Fruit fly (Drosophila melanogaster) Kc167 (cell line): ENCODE results near the gene ZC3H3.

ENCODE experiments used
- Myc ChIP-seq: fragments of >200 bp; optimal IDR thresholded peaks from 2 replicates; lab custom pipeline; 2017; ENCODE audit warnings: missing external identifiers
- Sin3A ChIP-seq: fragments of >200 bp; optimal IDR thresholded peaks from 2 replicates; lab custom pipeline; 2018; ENCODE audit warnings: missing external identifiers
- h ChIP-seq: fragments of >200 bp; optimal IDR thresholded peaks from 3 replicates; lab custom pipeline; 2018; ENCODE audit warnings: missing external identifiers
- insv ChIP-seq: fragments of >200 bp; optimal IDR thresholded peaks from 3 replicates; lab custom pipeline; 2018; ENCODE audit warnings: missing external identifiers
- psq ChIP-seq: fragments of >200 bp; optimal IDR thresholded peaks from 2 replicates; lab custom pipeline; 2017; ENCODE audit warnings: missing external identifiers
- ttk ChIP-seq: sonication (Bioruptor generic); optimal IDR thresholded peaks from 2 replicates; lab custom pipeline; 2017; ENCODE audit warnings: missing external identifiers

The ZC3H3 gene

DNA sequence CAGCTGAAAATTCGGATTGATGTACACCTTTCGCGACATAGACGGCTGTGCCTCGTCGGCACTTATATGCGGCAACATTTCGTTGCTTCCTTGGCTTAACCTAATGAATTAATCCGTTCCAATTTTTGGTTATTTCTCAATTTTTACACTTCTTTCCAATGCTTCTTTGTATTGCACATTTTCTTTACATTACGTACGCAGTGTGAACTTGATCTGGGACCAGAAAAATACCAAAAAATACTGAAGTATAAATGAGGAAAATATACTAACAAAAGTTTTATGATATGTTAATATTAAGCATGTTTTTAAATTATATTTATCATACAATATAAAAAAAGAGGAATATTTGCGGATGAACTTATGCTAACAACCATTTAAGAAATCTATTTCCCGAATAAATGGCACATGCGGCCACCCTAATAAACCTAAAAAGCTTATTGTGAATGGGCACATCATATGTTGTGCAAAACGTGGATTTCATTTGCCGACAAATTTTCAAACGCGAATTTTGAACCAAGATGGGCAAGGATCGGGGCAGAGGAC, at the start of gene ZC3H3, which contains the start of gene Pus7:
ZC3H3 (minus strand) TSS at position 197 of the 543 bp plus-strand sequence.
Pus7 (plus strand) TSS at position 437 of the 543 bp plus-strand sequence.
- TF ChIP-seq insv (lab: Kevin White, UChicago) (no peak), h (no peak), ttk (lab: Kevin White, UChicago) (no peak), Sin3A (lab: Kevin White, UChicago) (no peak), psq (lab: Kevin White, UChicago) (no peak), Myc (lab: Kevin White, UChicago) (no peak)

DNA sequence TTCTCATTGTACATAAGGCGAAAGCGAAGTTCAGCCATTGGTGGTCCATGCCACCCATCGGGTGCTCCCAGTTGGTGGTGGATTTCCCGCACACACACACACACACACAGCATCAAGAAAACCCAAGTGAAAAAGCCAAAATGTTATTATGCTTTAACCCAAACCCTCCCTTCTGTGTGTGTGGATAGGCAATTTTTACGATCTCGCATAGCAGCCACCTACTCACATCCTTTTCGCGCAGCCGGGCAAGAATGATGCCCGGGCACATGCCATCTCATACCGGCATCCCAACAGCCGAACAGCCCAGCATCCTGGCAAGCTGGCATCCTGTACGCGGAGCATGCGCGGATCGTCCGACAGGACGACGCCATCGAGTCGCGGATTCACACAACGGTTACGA, 47.5 kb upstream of the ZC3H3 start:
- no peak for TF ChIP-seq ttk (lab: Kevin White, UChicago)

DNA sequence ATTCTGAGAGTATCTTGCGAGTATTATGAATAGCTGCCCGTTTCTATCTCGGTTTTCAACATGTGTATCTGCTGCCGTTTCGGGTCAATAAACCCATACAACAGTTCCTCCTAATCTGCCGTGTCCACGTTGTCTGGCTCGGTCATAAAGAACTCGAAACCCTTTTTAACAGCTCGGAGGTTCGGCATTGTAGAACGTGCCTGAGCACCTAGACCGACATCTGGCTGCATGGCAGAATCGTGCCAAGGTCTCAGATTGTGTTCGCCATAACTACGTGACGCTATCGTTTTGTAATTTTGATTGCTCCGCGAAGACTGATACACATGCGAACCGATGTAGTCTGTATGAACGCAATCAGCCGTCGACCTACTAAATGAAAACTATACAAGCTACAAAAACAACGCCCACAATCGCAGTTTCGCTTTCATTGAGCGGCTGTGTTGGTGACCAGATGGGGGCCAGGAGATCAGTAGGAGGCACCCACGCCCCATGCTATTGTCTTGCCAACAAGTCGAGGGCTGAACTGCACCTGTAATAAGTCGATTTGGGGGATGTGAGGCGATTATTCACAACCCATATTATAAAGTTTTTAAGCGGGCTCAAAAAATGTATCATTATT, 44.6 kb upstream of the ZC3H3 start:
- no peak for TF ChIP-seq Myc (lab: Kevin White, UChicago)
- TF ChIP-seq h, result no peak
- no peak for TF ChIP-seq psq (lab: Kevin White, UChicago)
- no peak for TF ChIP-seq Sin3A (lab: Kevin White, UChicago)
- no peak for TF ChIP-seq insv (lab: Kevin White, UChicago)
- no peak for TF ChIP-seq ttk (lab: Kevin White, UChicago)

DNA sequence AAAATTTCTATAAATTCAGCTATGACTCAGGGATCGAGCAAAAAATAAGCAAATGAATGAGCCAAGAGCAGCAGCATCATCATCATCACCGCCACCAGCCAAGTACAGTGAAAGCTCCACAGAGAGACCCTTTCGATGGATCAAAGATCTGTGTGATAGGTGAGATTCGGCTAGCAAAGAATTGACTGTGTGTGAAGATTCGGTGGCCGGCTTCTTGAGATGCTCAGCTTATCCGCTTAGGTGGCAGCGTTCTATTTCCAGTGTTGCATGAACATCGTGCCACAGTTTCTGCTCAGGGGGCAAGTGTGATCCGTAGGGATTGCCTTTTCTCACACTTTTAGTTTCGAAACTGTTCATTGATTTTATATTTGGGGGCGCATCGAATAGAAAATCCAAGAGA, 43.6 kb upstream of the ZC3H3 start:
- TF ChIP-seq Myc (lab: Kevin White, UChicago) (no peak), h (no peak), Sin3A (lab: Kevin White, UChicago) (no peak), psq (lab: Kevin White, UChicago) (no peak), ttk (lab: Kevin White, UChicago) (no peak), insv (lab: Kevin White, UChicago) (no peak)

DNA sequence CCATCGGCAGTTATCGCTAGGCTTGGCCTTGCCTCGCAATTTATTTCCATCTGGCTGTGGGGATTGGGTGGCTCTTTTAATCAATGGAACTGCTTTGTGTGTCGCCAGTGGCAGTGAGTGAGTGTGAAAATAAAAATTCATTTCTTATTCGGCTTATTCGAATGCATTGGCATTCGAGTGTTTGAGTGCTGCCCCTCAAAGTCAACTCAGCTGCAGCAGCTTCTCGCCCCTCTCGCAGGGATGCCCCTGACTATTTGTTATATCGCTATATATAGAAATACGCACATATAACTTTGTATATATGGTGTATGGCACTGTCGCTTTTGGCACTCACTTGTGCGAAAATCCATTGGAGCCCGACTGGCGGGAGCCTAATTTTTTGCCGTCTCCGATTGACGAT, 41.3 kb upstream of the ZC3H3 start:
- no peak for TF ChIP-seq Sin3A (lab: Kevin White, UChicago)
- TF ChIP-seq h, result no peak
- TF ChIP-seq insv (lab: Kevin White, UChicago), result no peak
- no peak for TF ChIP-seq ttk (lab: Kevin White, UChicago)
- TF ChIP-seq Myc (lab: Kevin White, UChicago), result no peak
- TF ChIP-seq psq (lab: Kevin White, UChicago), result no peak

DNA sequence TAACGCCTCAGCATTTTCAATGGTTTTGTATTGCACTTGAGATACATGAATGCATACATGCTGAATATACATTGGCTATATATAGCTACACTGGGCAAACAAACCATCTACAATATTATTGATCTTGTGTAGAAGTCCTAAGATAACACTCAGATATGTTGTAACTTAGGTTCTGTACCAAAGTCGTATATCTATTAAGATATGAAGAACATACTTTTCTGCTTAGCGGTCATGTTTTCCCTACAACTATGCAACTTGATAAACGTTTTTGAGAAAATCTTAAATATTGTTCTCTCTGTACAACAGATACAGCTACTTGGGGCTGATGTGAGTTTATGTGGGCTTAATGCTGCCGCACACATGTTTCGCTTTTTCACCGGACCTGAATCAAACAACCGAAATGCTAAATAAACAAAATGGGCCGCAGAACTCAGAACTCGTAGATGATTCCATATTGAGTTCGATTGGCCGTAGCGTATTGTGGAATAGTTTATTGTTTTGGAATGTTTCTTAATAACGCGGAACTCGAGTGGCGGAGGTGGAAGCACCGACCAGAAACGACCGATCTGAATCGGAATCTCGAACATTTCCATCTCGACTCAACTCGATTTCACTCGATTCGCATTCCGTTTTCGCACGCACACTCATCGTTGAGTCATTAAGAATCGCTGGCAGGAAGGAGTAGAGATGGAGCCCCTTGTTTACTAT, 39.8 kb upstream of the ZC3H3 start:
- TF ChIP-seq Myc (lab: Kevin White, UChicago) (no peak), Sin3A (lab: Kevin White, UChicago) (no peak), ttk (lab: Kevin White, UChicago) (no peak), psq (lab: Kevin White, UChicago) (no peak), insv (lab: Kevin White, UChicago) (no peak), h (no peak)

DNA sequence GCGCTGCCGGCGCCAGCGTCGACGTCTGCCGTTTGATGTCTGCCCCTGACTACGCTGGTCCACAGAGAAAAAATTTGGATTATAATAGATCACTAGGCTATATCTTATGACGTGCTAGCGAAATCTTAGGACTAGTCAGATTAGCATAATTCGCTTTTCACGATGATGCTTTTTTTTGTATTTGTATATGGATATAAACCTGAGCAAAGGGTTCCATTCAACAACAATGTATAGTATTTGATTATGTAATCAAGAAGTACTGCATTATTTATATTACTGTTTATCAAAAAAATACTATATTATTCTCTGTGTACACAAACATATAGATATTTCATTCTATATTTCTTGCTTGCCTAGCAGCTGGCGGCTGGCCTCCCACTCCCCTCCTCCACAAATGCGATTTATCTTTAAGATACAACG, 37.6 kb upstream of the ZC3H3 start:
- TF ChIP-seq Myc (lab: Kevin White, UChicago) (no peak), psq (lab: Kevin White, UChicago) (no peak), ttk (lab: Kevin White, UChicago) (no peak), Sin3A (lab: Kevin White, UChicago) (no peak), h (no peak), insv (lab: Kevin White, UChicago) (no peak)

DNA sequence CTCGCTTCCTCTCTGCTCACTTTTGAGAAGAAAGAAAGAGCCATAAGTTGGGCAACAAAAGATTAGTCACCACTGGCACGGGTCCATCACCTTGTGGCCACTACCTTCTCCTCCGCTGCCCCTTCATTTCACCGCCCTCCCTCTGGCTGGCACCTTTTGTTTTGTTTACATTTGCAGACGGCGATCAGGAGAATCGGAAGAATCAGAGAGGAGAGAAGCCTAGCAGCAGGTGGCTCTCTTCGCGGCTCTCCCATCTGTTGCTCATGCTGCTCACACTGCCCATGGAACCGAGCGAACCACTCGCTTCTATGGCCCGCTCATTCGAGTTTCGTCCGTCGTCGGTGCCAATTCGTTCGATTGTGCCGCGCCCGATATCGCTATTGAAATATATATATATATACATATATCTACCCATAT, 36.8 kb upstream of the ZC3H3 start:
- TF ChIP-seq Myc (lab: Kevin White, UChicago) (no peak), ttk (lab: Kevin White, UChicago) (no peak), h (no peak), insv (lab: Kevin White, UChicago) (no peak), Sin3A (lab: Kevin White, UChicago) (no peak), psq (lab: Kevin White, UChicago) (no peak)

DNA sequence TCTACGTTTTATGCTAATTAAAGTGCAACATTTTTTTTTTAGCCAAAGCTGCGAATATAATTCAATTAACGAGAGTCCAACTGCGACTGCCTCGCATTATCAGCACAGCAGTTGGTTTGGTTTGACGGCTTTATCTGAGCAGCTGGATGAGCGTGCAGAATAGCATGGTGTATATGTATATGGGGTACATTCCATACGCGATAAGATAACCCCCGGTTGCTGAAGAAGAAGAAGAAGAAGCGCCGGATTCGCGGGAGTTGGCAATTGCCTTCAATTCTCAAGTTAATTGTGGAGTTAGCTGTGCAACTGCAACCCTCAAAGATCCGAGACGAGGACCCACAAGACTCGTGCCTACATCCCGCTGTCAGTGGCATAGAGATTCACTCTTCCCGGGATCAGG, 35.9 kb upstream of the ZC3H3 start:
- no peak for TF ChIP-seq h
- no peak for TF ChIP-seq ttk (lab: Kevin White, UChicago)
- TF ChIP-seq Sin3A (lab: Kevin White, UChicago), result no peak

DNA sequence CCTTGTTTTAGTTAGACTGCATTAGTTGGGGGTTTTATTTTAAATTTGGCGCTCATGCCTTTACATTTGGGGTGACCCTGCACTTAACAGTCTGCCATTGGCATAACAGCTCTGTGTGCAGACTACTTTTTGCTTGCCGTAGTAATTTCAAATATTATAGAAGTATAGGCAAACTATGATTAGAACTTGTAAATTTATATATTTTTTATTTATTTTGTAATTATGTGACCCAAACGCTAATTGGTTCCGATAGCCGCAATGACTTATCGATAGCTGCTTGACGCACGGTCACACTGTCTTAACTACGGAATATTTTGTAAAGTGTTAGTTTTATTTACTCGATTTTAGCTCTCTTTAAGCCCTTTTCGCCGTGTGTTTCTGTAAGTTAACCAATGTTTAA, 35.1 kb upstream of the ZC3H3 start, which contains the start of gene rhea:
rhea (plus strand) TSS at position 292 of the 400 bp plus-strand sequence.
- TF ChIP-seq Sin3A (lab: Kevin White, UChicago) (no peak), ttk (lab: Kevin White, UChicago) (no peak), Myc (lab: Kevin White, UChicago) (no peak), insv (lab: Kevin White, UChicago) (no peak), psq (lab: Kevin White, UChicago) (no peak), h (no peak)

DNA sequence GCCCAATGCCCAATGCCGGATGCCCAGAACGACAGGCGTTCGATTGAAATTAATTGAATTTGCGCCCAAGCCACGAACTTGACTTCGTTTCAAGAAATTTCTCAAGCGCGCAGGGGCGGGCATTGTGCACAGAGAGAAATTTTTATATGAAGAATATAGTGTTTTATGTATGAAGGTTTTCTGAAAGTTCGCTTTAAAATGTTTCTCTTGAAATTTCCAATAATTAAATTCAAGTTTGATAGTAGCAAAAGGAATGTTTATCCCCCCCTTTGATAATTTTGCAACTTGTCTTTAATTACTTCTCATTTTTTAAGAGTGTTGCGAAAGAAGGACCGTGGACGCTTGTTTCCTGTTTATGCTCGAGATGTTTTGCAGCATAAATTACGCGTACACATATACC, 34.3 kb upstream of the ZC3H3 start:
- no peak for TF ChIP-seq ttk (lab: Kevin White, UChicago)

DNA sequence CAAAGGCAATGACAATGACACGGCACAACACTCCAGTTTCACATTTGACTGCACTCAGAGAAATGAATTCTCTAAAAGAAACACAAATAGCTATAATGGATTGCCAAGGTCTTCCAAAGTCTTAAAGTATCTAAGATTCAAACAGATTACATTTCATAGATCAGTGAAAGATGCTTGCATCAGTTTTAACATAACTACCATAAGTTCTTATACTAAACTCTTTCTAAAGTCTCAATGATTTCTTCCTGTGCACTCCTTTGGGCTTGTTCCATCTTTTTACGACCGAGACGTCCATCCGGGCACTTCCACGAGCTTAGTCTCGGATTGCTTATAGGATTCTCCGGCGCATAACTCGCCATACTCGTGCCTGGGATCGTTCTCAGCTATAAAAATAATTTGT, 32.6 kb upstream of the ZC3H3 start:
- TF ChIP-seq h, result no peak
- TF ChIP-seq psq (lab: Kevin White, UChicago), result no peak
- no peak for TF ChIP-seq Myc (lab: Kevin White, UChicago)
- no peak for TF ChIP-seq ttk (lab: Kevin White, UChicago)
- TF ChIP-seq Sin3A (lab: Kevin White, UChicago), result no peak
- TF ChIP-seq insv (lab: Kevin White, UChicago), result no peak
